Worm (Caenorhabditis elegans) whole organism, late embryonic: ENCODE measurements around the gene ZK185.5.

ENCODE experiments used
- C08G9.2 ChIP-seq: sonication (generic microtip); optimal IDR thresholded peaks from 2 replicates; lab custom pipeline; 2016; ENCODE audit warnings: mild to moderate bottlenecking, missing genetic modification characterization, moderate library complexity, missing compliant biosample characterization
- C38D4.7 ChIP-seq: fragments of 200-800 bp; sonication (Bioruptor generic); optimal IDR thresholded peaks from 2 replicates; lab custom pipeline; 2018; ENCODE audit warnings: mild to moderate bottlenecking, missing genetic modification characterization, moderate library complexity, missing compliant biosample characterization
- F13H6.1 ChIP-seq: sonication (generic microtip); optimal IDR thresholded peaks from 2 replicates; lab custom pipeline; 2016; ENCODE audit warnings: missing genetic modification characterization, missing compliant biosample characterization
- K02D7.2 ChIP-seq: sonication (generic microtip); optimal IDR thresholded peaks from 2 replicates; lab custom pipeline; 2017; ENCODE audit warnings: mild to moderate bottlenecking, missing genetic modification characterization, missing compliant biosample characterization
- K09A11.1 ChIP-seq: sonication (generic microtip); optimal IDR thresholded peaks from 2 replicates; lab custom pipeline; 2017; ENCODE audit warnings: antibody characterized with exemption, mild to moderate bottlenecking, missing genetic modification characterization, missing compliant biosample characterization; ENCODE audit not compliant: insufficient read depth
- T23F11.4 ChIP-seq: fragments of 200-800 bp; sonication (Bioruptor generic); optimal IDR thresholded peaks from 2 replicates; lab custom pipeline; 2018; ENCODE audit warnings: mild to moderate bottlenecking, missing genetic modification characterization, missing compliant biosample characterization
- Y22D7AL.16 ChIP-seq: sonication (generic microtip); optimal IDR thresholded peaks from 2 replicates; lab custom pipeline; 2016; ENCODE audit warnings: missing genetic modification characterization, missing compliant biosample characterization
- ahr-1 ChIP-seq: sonication (generic microtip); optimal IDR thresholded peaks from 2 replicates; lab custom pipeline; 2016; ENCODE audit warnings: missing genetic modification characterization, missing compliant biosample characterization
- ama-1 ChIP-seq: fragments of 150-350 bp; optimal IDR thresholded peaks from 2 replicates; lab custom pipeline; 2014
- ceh-14 ChIP-seq: sonication (generic microtip); optimal IDR thresholded peaks from 2 replicates; lab custom pipeline; 2016; ENCODE audit warnings: missing genotype, missing genetic modification characterization, missing compliant biosample characterization
- ceh-19 ChIP-seq: fragments of 200-800 bp; sonication (Bioruptor generic); optimal IDR thresholded peaks from 2 replicates; lab custom pipeline; 2018; ENCODE audit warnings: mild to moderate bottlenecking, missing genetic modification characterization, missing compliant biosample characterization
- ceh-24 ChIP-seq: sonication (generic microtip); optimal IDR thresholded peaks from 2 replicates; lab custom pipeline; 2016; ENCODE audit warnings: mild to moderate bottlenecking, missing genetic modification characterization, missing compliant biosample characterization
- ceh-30 ChIP-seq: fragments of 150-350 bp; optimal IDR thresholded peaks from 2 replicates; lab custom pipeline; 2014; ENCODE audit warnings: missing biosample characterization, missing genetic modification characterization
- ceh-45 ChIP-seq: fragments of 200-800 bp; sonication (Bioruptor generic); IDR thresholded peaks from 2 replicates; pipeline ENCODE4 v1.3.6; 2022; ENCODE audit warnings: missing genetic modification reagents, missing genetic modification characterization, missing compliant biosample characterization
- ceh-6 ChIP-seq: fragments of 200-800 bp; sonication (Bioruptor generic); optimal IDR thresholded peaks from 2 replicates; lab custom pipeline; 2018; ENCODE audit warnings: mild to moderate bottlenecking, missing genetic modification characterization, missing compliant biosample characterization
- ceh-9 ChIP-seq: sonication (generic microtip); optimal IDR thresholded peaks from 2 replicates; lab custom pipeline; 2016; ENCODE audit warnings: mild to moderate bottlenecking, missing genetic modification characterization, inconsistent platforms, missing compliant biosample characterization
- che-1 ChIP-seq: sonication (generic microtip); optimal IDR thresholded peaks from 2 replicates; lab custom pipeline; 2016; ENCODE audit warnings: mild to moderate bottlenecking, missing genetic modification characterization, missing compliant biosample characterization
- dmd-4 ChIP-seq: sonication (generic microtip); optimal IDR thresholded peaks from 2 replicates; lab custom pipeline; 2016; ENCODE audit warnings: borderline replicate concordance, missing genetic modification characterization, missing compliant biosample characterization
- dve-1 ChIP-seq: sonication (generic microtip); optimal IDR thresholded peaks from 2 replicates; lab custom pipeline; 2017; ENCODE audit warnings: antibody characterized with exemption, mild to moderate bottlenecking, missing genetic modification characterization, missing compliant biosample characterization
- elt-2 ChIP-seq: sonication (generic microtip); optimal IDR thresholded peaks from 2 replicates; lab custom pipeline; 2016; ENCODE audit warnings: missing genetic modification reagents, missing genetic modification characterization, missing compliant biosample characterization
- eyg-1 ChIP-seq: sonication (generic microtip); optimal IDR thresholded peaks from 2 replicates; lab custom pipeline; 2016; ENCODE audit warnings: missing genotype, missing genetic modification characterization, missing compliant biosample characterization
- fkh-10 ChIP-seq: fragments of 150-350 bp; optimal IDR thresholded peaks from 2 replicates; lab custom pipeline; 2014; ENCODE audit warnings: missing biosample characterization, missing genetic modification reagents, missing genetic modification characterization
- gmeb-2 ChIP-seq: sonication (generic microtip); optimal IDR thresholded peaks from 2 replicates; lab custom pipeline; 2016; ENCODE audit warnings: missing genetic modification characterization, inconsistent platforms, missing compliant biosample characterization
- hlh-13 ChIP-seq: fragments of 200-800 bp; sonication (Bioruptor generic); optimal IDR thresholded peaks from 2 replicates; lab custom pipeline; 2018; ENCODE audit warnings: mild to moderate bottlenecking, missing genetic modification characterization, missing compliant biosample characterization
- hlh-6 ChIP-seq: sonication (generic microtip); optimal IDR thresholded peaks from 2 replicates; lab custom pipeline; 2016; ENCODE audit warnings: missing genotype, missing genetic modification characterization, missing compliant biosample characterization
- madf-2 ChIP-seq: sonication (generic microtip); optimal IDR thresholded peaks from 2 replicates; lab custom pipeline; 2017; ENCODE audit warnings: missing genetic modification characterization, missing compliant biosample characterization
- nfya-1 ChIP-seq: sonication (generic microtip); optimal IDR thresholded peaks from 2 replicates; lab custom pipeline; 2017; ENCODE audit warnings: missing genetic modification characterization, mild to moderate bottlenecking, missing compliant biosample characterization, antibody characterized with exemption, moderate library complexity
- nhr-11 ChIP-seq: fragments of 150-350 bp; optimal IDR thresholded peaks from 2 replicates; lab custom pipeline; 2014; ENCODE audit warnings: missing biosample characterization, missing genetic modification characterization
- nhr-232 ChIP-seq: sonication (generic microtip); optimal IDR thresholded peaks from 2 replicates; lab custom pipeline; 2016; ENCODE audit warnings: missing genetic modification characterization, missing compliant biosample characterization
- pat-9 ChIP-seq: fragments of 200-800 bp; sonication (Bioruptor generic); optimal IDR thresholded peaks from 2 replicates; lab custom pipeline; 2018; ENCODE audit warnings: mild to moderate bottlenecking, missing genetic modification characterization, moderate library complexity, missing compliant biosample characterization
- pax-1 ChIP-seq: fragments of 150-350 bp; optimal IDR thresholded peaks from 2 replicates; lab custom pipeline; 2014; ENCODE audit warnings: missing biosample characterization, missing genetic modification characterization
- pha-2 ChIP-seq: sonication (generic microtip); optimal IDR thresholded peaks from 2 replicates; lab custom pipeline; 2017; ENCODE audit warnings: mild to moderate bottlenecking, missing genetic modification characterization, missing compliant biosample characterization
- pha-4 ChIP-seq: fragments of 150-350 bp; optimal IDR thresholded peaks from 2 replicates; lab custom pipeline; 2018; ENCODE audit warnings: missing biosample characterization, missing genetic modification reagents, missing genetic modification characterization
- pqm-1 ChIP-seq: sonication (generic microtip); optimal IDR thresholded peaks from 2 replicates; lab custom pipeline; 2016; ENCODE audit warnings: missing genetic modification characterization, missing compliant biosample characterization
- pros-1 ChIP-seq: fragments of 150-350 bp; optimal IDR thresholded peaks from 2 replicates; lab custom pipeline; 2014; ENCODE audit warnings: missing biosample characterization, missing genetic modification reagents, missing genetic modification characterization
- sdc-2 ChIP-seq: sonication (generic microtip); optimal IDR thresholded peaks from 2 replicates; lab custom pipeline; 2016; ENCODE audit warnings: missing genotype, missing genetic modification characterization, missing compliant biosample characterization
- sox-2 ChIP-seq: fragments of 200-800 bp; sonication (Bioruptor generic); IDR thresholded peaks from 2 replicates; pipeline ENCODE4 v1.3.6; 2022; ENCODE audit warnings: missing genetic modification reagents, missing genetic modification characterization, missing compliant biosample characterization
- syd-9 ChIP-seq: sonication (generic microtip); optimal IDR thresholded peaks from 2 replicates; lab custom pipeline; 2016; ENCODE audit warnings: mild to moderate bottlenecking, missing genetic modification characterization, moderate library complexity, missing compliant biosample characterization
- unc-3 ChIP-seq, 2 experiments: fragments of 200-800 bp in 1 of 2; sonication (Bioruptor generic) in 1 of 2; sonication (generic microtip) in 1 of 2; conservative IDR thresholded peaks in 1 of 2; optimal IDR thresholded peaks in 1 of 2; 2 replicates each; pipeline versions ENCODE4 v1.3.6 to Lab custom; 2016 to 2022; ENCODE audit warnings: missing compliant biosample characterization in 2 of 2, missing genetic modification characterization in 2 of 2, missing genetic modification reagents in 1 of 2
- unc-42 ChIP-seq: sonication (generic microtip); optimal IDR thresholded peaks from 2 replicates; lab custom pipeline; 2016; ENCODE audit warnings: missing genotype, missing genetic modification characterization, missing compliant biosample characterization
- unc-86 ChIP-seq: sonication (generic microtip); optimal IDR thresholded peaks from 2 replicates; lab custom pipeline; 2016; ENCODE audit warnings: missing genetic modification characterization, missing compliant biosample characterization
- zip-5 ChIP-seq: sonication (generic microtip); optimal IDR thresholded peaks from 2 replicates; lab custom pipeline; 2016; ENCODE audit warnings: missing genetic modification characterization, missing compliant biosample characterization
- ztf-16 ChIP-seq: sonication (generic microtip); optimal IDR thresholded peaks from 2 replicates; lab custom pipeline; 2017; ENCODE audit warnings: missing genetic modification characterization, missing compliant biosample characterization

Gene ZK185.5

DNA sequence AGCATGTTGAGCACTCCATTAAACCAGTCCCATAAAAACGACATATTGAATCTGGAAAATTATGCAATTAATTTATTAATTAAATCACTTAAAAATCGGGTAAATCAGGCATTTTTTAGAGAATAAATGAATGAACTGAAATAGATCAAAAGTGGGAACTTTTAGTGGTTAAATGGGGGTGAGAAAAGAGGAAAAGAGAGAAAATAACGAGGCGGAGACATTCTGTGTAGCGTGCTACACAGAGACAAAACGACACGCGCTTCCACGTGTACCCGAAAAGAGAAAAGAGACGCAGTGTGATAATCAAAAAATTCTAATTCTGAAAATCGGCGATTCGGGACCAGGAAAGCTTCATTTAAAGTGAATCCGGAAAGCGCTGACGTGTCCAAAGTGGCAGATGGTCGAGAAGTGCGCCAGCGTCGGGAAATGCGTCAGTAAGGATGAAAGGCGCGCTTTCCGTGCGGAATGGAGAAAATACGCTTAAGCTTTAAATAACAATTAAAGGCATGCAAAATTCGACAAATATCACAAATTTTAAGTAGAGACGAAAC is 32.4 kb downstream of the ZK185.5 start, which contains the start of gene sar-1 (continued):
- TF ChIP-seq F13H6.1 (tag; lab: Kevin White, UChicago) (no peak), gmeb-2 (tag; lab: Kevin White, UChicago) (no peak), C38D4.7 (GFP tag; lab: Kevin White, UChicago) (no peak), ceh-24 (tag; lab: Kevin White, UChicago) (no peak), ceh-30 (tag; lab: Kevin White, UChicago) (peak; percentile 62), pqm-1 (tag; lab: Kevin White, UChicago) (no peak), pha-2 (no peak), K09A11.1 (tag; lab: Kevin White, UChicago) (no peak), ceh-6 (GFP tag; lab: Kevin White, UChicago) (no peak), ceh-9 (tag; lab: Kevin White, UChicago) (no peak), nhr-11 (tag; lab: Kevin White, UChicago) (no peak), sdc-2 (tag; lab: Kevin White, UChicago) (no peak), nhr-232 (tag; lab: Kevin White, UChicago) (no peak), elt-2 (peak; percentile 44), ceh-19 (GFP tag; lab: Kevin White, UChicago) (no peak), K02D7.2 (tag; lab: Kevin White, UChicago) (no peak), dve-1 (tag; lab: Kevin White, UChicago) (no peak), zip-5 (no peak), pha-4 (tag; lab: Kevin White, UChicago) (no peak), hlh-13 (no peak), C08G9.2 (tag; lab: Kevin White, UChicago) (no peak), Y22D7AL.16 (tag; lab: Kevin White, UChicago) (no peak), pat-9 (tag; lab: Kevin White, UChicago) (no peak), ztf-16 (tag; lab: Kevin White, UChicago) (peak; percentile 33), dmd-4 (tag; lab: Kevin White, UChicago) (no peak), unc-3 (GFP tag; conservative IDR thresholded peaks at IDR 0.05; lab: Robert Waterston, UW) (no peak), unc-3 (tag; optimal IDR thresholded peaks at IDR 0.05; lab: Kevin White, UChicago) (no peak), unc-42 (tag; lab: Kevin White, UChicago) (peak; percentile 53), hlh-6 (tag; lab: Kevin White, UChicago) (peak; percentile 39), eyg-1 (no peak), fkh-10 (no peak), sox-2 (GFP tag; lab: Robert Waterston, UW) (no peak), che-1 (tag; lab: Kevin White, UChicago) (no peak), unc-86 (tag; lab: Kevin White, UChicago) (peak; percentile 33), ahr-1 (tag; lab: Kevin White, UChicago) (no peak), syd-9 (tag; lab: Kevin White, UChicago) (peak; percentile 0), ceh-14 (tag; lab: Kevin White, UChicago) (peak; percentile 13), T23F11.4 (GFP tag; lab: Kevin White, UChicago) (no peak), madf-2 (tag; lab: Kevin White, UChicago) (peak; percentile 5), ama-1 (lab: Kevin White, UChicago) (no peak), pax-1 (tag; lab: Kevin White, UChicago) (no peak), ceh-45 (GFP tag; lab: Robert Waterston, UW) (no peak), nfya-1 (peak; percentile 65), pros-1 (tag; lab: Kevin White, UChicago) (no peak)
- TF ChIP-seq, all 69 proteins: peak for 17
